Fruit fly (Drosophila melanogaster): ENCODE results near the gene CG45078.

Gene CG45078

dm6 chr3R:10767526-10767925, 9.6 kb downstream of the CG45078 start, which contains the start of gene TfIIFbeta:
TfIIFbeta (minus strand) TSS chr3R:10767804.
- TF ChIP-seq insv (optimal IDR thresholded peaks at IDR 0.05) (no peak), h (optimal IDR thresholded peaks at IDR 0.05) (no peak), Sin3A (optimal IDR thresholded peaks at IDR 0.05) (no peak), ttk (optimal IDR thresholded peaks at IDR 0.05) (no peak), psq (optimal IDR thresholded peaks at IDR 0.05) (no peak), Myc (optimal IDR thresholded peaks at IDR 0.05) (no peak)

- TF ChIP-seq Sin3A (optimal IDR thresholded peaks at IDR 0.05) (no peak), ttk (optimal IDR thresholded peaks at IDR 0.05) (no peak), h (optimal IDR thresholded peaks at IDR 0.05) (no peak), psq (optimal IDR thresholded peaks at IDR 0.05) (no peak), Myc (optimal IDR thresholded peaks at IDR 0.05) (no peak), insv (optimal IDR thresholded peaks at IDR 0.05) (no peak)
Observed at dm6 chr3R:10761980-10762379, 15.2 kb downstream of the CG45078 start.

dm6 chr3R:10760966-10761855, 16.0 kb downstream of the CG45078 start, which contains the start of the genes MED7 and Cap-H2:
MED7 (minus strand) TSS chr3R:10761032.
Cap-H2 (plus strand) TSS chr3R:10761310.
- TF ChIP-seq h (optimal IDR thresholded peaks at IDR 0.05) (no peak), psq (optimal IDR thresholded peaks at IDR 0.05) (peak; percentile 26), Myc (optimal IDR thresholded peaks at IDR 0.05) (no peak), Sin3A (optimal IDR thresholded peaks at IDR 0.05) (no peak), ttk (optimal IDR thresholded peaks at IDR 0.05) (no peak)

dm6 chr3R:10759348-10759847, 17.8 kb downstream of the CG45078 start, which contains the start of gene CG31272:
CG31272 (minus strand) TSS chr3R:10759398.
- TF ChIP-seq ttk (optimal IDR thresholded peaks at IDR 0.05) (no peak), psq (optimal IDR thresholded peaks at IDR 0.05) (no peak), Myc (optimal IDR thresholded peaks at IDR 0.05) (no peak), h (optimal IDR thresholded peaks at IDR 0.05) (no peak)

dm6 chr3R:10755534-10755933, 21.6 kb downstream of the CG45078 start, which contains the start of gene CG14691:
CG14691 (minus strand) TSS chr3R:10755634.
- no peak for TF ChIP-seq h (optimal IDR thresholded peaks at IDR 0.05)
- TF ChIP-seq Sin3A (optimal IDR thresholded peaks at IDR 0.05) = no peak
- TF ChIP-seq psq (optimal IDR thresholded peaks at IDR 0.05) = no peak
- TF ChIP-seq Myc (optimal IDR thresholded peaks at IDR 0.05) = no peak
- no peak for TF ChIP-seq insv (optimal IDR thresholded peaks at IDR 0.05)
- TF ChIP-seq ttk (optimal IDR thresholded peaks at IDR 0.05) = no peak

dm6 chr3R:10751061-10751460, 26.1 kb downstream of the CG45078 start, which contains the start of gene TkR86C:
TkR86C (minus strand) TSS chr3R:10751228.
- TF ChIP-seq Myc (optimal IDR thresholded peaks at IDR 0.05) (no peak), psq (optimal IDR thresholded peaks at IDR 0.05) (no peak), h (optimal IDR thresholded peaks at IDR 0.05) (no peak), insv (optimal IDR thresholded peaks at IDR 0.05) (no peak), Sin3A (optimal IDR thresholded peaks at IDR 0.05) (no peak), ttk (optimal IDR thresholded peaks at IDR 0.05) (no peak)

- no peak for TF ChIP-seq Myc (optimal IDR thresholded peaks at IDR 0.05)
- no peak for TF ChIP-seq Sin3A (optimal IDR thresholded peaks at IDR 0.05)
- TF ChIP-seq insv (optimal IDR thresholded peaks at IDR 0.05) = no peak
- no peak for TF ChIP-seq h (optimal IDR thresholded peaks at IDR 0.05)
Observed at dm6 chr3R:10747650-10748049, 29.5 kb downstream of the CG45078 start.

dm6 chr3R:10735857-10736256, 41.3 kb downstream of the CG45078 start, which contains the start of gene tomboy20:
tomboy20 (minus strand) TSS chr3R:10735957.
- no peak for TF ChIP-seq h (optimal IDR thresholded peaks at IDR 0.05)
- TF ChIP-seq Sin3A (optimal IDR thresholded peaks at IDR 0.05) = no peak
- no peak for TF ChIP-seq insv (optimal IDR thresholded peaks at IDR 0.05)
- TF ChIP-seq ttk (optimal IDR thresholded peaks at IDR 0.05) = no peak
- no peak for TF ChIP-seq Myc (optimal IDR thresholded peaks at IDR 0.05)

- TF ChIP-seq psq (optimal IDR thresholded peaks at IDR 0.05) = no peak
- TF ChIP-seq Myc (optimal IDR thresholded peaks at IDR 0.05) = no peak
- no peak for TF ChIP-seq ttk (optimal IDR thresholded peaks at IDR 0.05)
- no peak for TF ChIP-seq h (optimal IDR thresholded peaks at IDR 0.05)
- no peak for TF ChIP-seq insv (optimal IDR thresholded peaks at IDR 0.05)
- TF ChIP-seq Sin3A (optimal IDR thresholded peaks at IDR 0.05) = no peak
Observed at dm6 chr3R:10726714-10727113, 50.5 kb downstream of the CG45078 start.
